Fruit fly (Drosophila melanogaster): ENCODE data around the gene CG11226.

The CG11226 gene

DNA sequence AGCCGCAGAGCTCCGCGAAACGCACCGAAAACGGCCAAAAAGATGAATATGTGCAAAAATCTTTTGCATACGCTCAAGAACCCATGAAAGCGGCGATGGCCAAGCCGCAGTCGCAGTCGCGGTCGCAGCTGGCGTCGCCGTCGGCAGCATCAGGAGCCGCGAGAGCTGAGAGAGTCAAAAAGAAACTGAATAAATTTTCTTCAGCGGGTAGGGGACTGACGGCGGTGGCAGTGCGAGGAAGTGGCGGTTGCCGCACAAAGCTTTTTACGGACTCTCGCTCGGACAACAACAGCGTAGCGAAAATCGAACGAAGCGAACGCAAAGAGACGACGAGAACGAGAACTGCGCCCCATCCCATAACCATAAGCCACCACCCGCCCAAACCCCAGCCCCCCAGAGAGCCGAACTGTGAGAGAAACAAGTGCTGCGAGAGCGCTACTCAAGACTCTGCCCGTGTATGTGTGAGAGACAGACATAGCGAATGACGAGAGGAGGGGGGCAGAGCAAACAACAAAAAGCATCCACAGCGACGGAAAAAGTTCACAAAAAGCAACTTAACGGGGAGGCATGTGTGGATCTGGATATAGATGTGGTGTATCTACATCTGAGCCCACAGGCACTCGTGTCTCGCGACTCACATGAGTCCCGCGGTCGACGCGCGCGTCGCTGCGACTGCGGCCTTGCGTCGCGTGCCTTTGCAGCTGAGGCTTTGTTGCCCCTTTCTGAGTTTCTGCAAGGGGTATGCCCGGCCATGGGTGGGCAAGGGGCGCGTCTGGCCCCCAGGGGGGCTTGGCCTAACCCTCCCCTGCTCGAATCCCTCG is 1.5 kb upstream of the CG11226 start, which contains the start of gene jim (continued):
- TF ChIP-seq tgo (GFP tag; IDR thresholded peaks at IDR 0.05) (no peak), CG11695 (GFP tag; IDR thresholded peaks at IDR 0.05) (0 out of 3 replicates have a peak, but pooled peaks have one; percentile 8), CG43689 (GFP tag; IDR thresholded peaks at IDR 0.05) (no peak), D19B (GFP tag; optimal IDR thresholded peaks at IDR 0.05) (peak; percentile 9), mirr (GFP tag; optimal IDR thresholded peaks at IDR 0.05) (peak; percentile 49), Atf6 (GFP tag; IDR thresholded peaks at IDR 0.05) (peak; percentile 32; the same call in 1 of the 2 replicates), Doc3 (GFP tag; IDR thresholded peaks at IDR 0.05; ENCODE audit: partially characterized antibody) (no peak), ash1 (GFP tag; optimal IDR thresholded peaks at IDR 0.05) (peak; percentile 51), CG7987 (GFP tag; optimal IDR thresholded peaks at IDR 0.05) (no peak), CG6175 (GFP tag; IDR thresholded peaks at IDR 0.05) (peak; percentile 79; the same call in 2 of the 3 replicates), HmgZ (tag; optimal IDR thresholded peaks at IDR 0.05) (no peak), al (GFP tag; IDR thresholded peaks at IDR 0.05) (no peak), Fer1 (GFP tag; optimal IDR thresholded peaks at IDR 0.05) (peak; percentile 68), Hmx (GFP tag; optimal IDR thresholded peaks at IDR 0.05) (no peak), Hsf (GFP tag; optimal IDR thresholded peaks at IDR 0.05) (no peak), CG6654 (GFP tag; optimal IDR thresholded peaks at IDR 0.05) (no peak), hbn (GFP tag; IDR thresholded peaks at IDR 0.05; ENCODE audit: partially characterized antibody) (0 out of 2 replicates have a peak, but pooled peaks have one; percentile 18), sna (GFP tag; IDR thresholded peaks at IDR 0.05; ENCODE audit: partially characterized antibody) (peak; percentile 65), CG4328 (GFP tag; optimal IDR thresholded peaks at IDR 0.05) (no peak), CG6813 (GFP tag; optimal IDR thresholded peaks at IDR 0.05) (peak; percentile 39), repo (GFP tag; optimal IDR thresholded peaks at IDR 0.05) (no peak), croc (GFP tag; conservative IDR thresholded peaks at IDR 0.05) (no peak), pum (GFP tag; optimal IDR thresholded peaks at IDR 0.05) (no peak), btn (GFP tag; optimal IDR thresholded peaks at IDR 0.05) (no peak), CG12219 (GFP tag; optimal IDR thresholded peaks at IDR 0.05) (no peak), CG15073 (GFP tag; optimal IDR thresholded peaks at IDR 0.05) (no peak), CG14860 (GFP tag; IDR thresholded peaks at IDR 0.05; ENCODE audit: partially characterized antibody) (no peak), CG17385 (GFP tag; optimal IDR thresholded peaks at IDR 0.05) (peak; percentile 6), CG2202 (tag; optimal IDR thresholded peaks at IDR 0.05) (no peak), sqz (GFP tag; optimal IDR thresholded peaks at IDR 0.05) (peak; percentile 26), Hr39 (optimal IDR thresholded peaks at IDR 0.05) (no peak), CG8359 (GFP tag; optimal IDR thresholded peaks at IDR 0.05; ENCODE audit: borderline replicate concordance) (no peak), zfh2 (GFP tag; optimal IDR thresholded peaks at IDR 0.05) (peak; percentile 11), CG2889 (GFP tag; IDR thresholded peaks at IDR 0.05) (no peak), trh (GFP tag; optimal IDR thresholded peaks at IDR 0.05) (no peak), CG6791 (GFP tag; IDR thresholded peaks at IDR 0.05; ENCODE audit: partially characterized antibody) (no peak), CG4424 (GFP tag; optimal IDR thresholded peaks at IDR 0.05) (no peak), B-H2 (GFP tag; optimal IDR thresholded peaks at IDR 0.05) (no peak), Trl (optimal IDR thresholded peaks at IDR 0.05) (peak; percentile 93 to 97), Trl (GFP tag; optimal IDR thresholded peaks at IDR 0.05) (no peak), CG4282 (GFP tag; optimal IDR thresholded peaks at IDR 0.05) (no peak), Sry-β (GFP tag; optimal IDR thresholded peaks at IDR 0.05) (no peak), tap (tag; optimal IDR thresholded peaks at IDR 0.05) (no peak), CG3838 (GFP tag; optimal IDR thresholded peaks at IDR 0.05) (no peak), Hmr (GFP tag; optimal IDR thresholded peaks at IDR 0.05) (peak; percentile 60), Pdp1 (GFP tag; optimal IDR thresholded peaks at IDR 0.05) (peak in 1 of 2 experiments; percentile 11), stwl (tag; optimal IDR thresholded peaks at IDR 0.05) (no peak), CG10959 (GFP tag; IDR thresholded peaks at IDR 0.05) (no peak), Eip74EF (GFP tag; optimal IDR thresholded peaks at IDR 0.05) (no peak)

Data from whole organism, embryonic.